Worm (Caenorhabditis elegans): ENCODE results near the gene npr-41.

npr-41 gene

ce11 chrII:11492843-11493242 lies 17.6 kb upstream of the npr-41 start, which contains the start of gene hacl-1:
Gene hacl-1, minus strand, starts transcription at chrII:11492963.
- TF ChIP-seq him-1 (tag; optimal IDR thresholded peaks at IDR 0.05), result no peak
- TF ChIP-seq dao-5 (tag; optimal IDR thresholded peaks at IDR 0.05), result no peak
- TF ChIP-seq W03F9.2 (tag; optimal IDR thresholded peaks at IDR 0.05), result no peak

ce11 chrII:11495307-11495706 lies 15.2 kb upstream of the npr-41 start, which contains the start of the genes ooc-3 and B0334.4:
Gene ooc-3, minus strand, starts transcription at chrII:11495321.
Gene B0334.4, plus strand, starts transcription at chrII:11495692.
- TF ChIP-seq dao-5 (tag; optimal IDR thresholded peaks at IDR 0.05) (no peak), him-1 (tag; optimal IDR thresholded peaks at IDR 0.05) (no peak), W03F9.2 (tag; optimal IDR thresholded peaks at IDR 0.05) (no peak)

ce11 chrII:11495806-11496205 lies 14.7 kb upstream of the npr-41 start:
- TF ChIP-seq him-1 (tag; optimal IDR thresholded peaks at IDR 0.05), result no peak
- TF ChIP-seq W03F9.2 (tag; optimal IDR thresholded peaks at IDR 0.05), result no peak
- TF ChIP-seq dao-5 (tag; optimal IDR thresholded peaks at IDR 0.05), result no peak

ce11 chrII:11496767-11497166 lies 13.7 kb upstream of the npr-41 start, which contains the start of gene emc-5:
Gene emc-5, plus strand, starts transcription at chrII:11496780.
- TF ChIP-seq dao-5 (tag; optimal IDR thresholded peaks at IDR 0.05) (no peak), him-1 (tag; optimal IDR thresholded peaks at IDR 0.05) (no peak), W03F9.2 (tag; optimal IDR thresholded peaks at IDR 0.05) (no peak)

ce11 chrII:11497365-11497764 lies 13.1 kb upstream of the npr-41 start, which contains the start of gene B0334.5:
Gene B0334.5, plus strand, starts transcription at chrII:11497665.
- no peak for TF ChIP-seq dao-5 (tag; optimal IDR thresholded peaks at IDR 0.05)

- TF ChIP-seq W03F9.2 (tag; optimal IDR thresholded peaks at IDR 0.05), result no peak
- no peak for TF ChIP-seq him-1 (tag; optimal IDR thresholded peaks at IDR 0.05)
- TF ChIP-seq dao-5 (tag; optimal IDR thresholded peaks at IDR 0.05), result no peak
These were observed 10.3 kb upstream of the npr-41 start, which contains the start of gene B0334.20 for ce11 chrII:11500198-11500597. Gene B0334.20, minus strand, starts transcription at chrII:11500459.

ce11 chrII:11501956-11502355 lies 8.5 kb upstream of the npr-41 start:
- TF ChIP-seq dao-5 (tag; optimal IDR thresholded peaks at IDR 0.05) (no peak), W03F9.2 (tag; optimal IDR thresholded peaks at IDR 0.05) (no peak), him-1 (tag; optimal IDR thresholded peaks at IDR 0.05) (no peak)

ce11 chrII:11503761-11504160 lies 6.7 kb upstream of the npr-41 start:
- TF ChIP-seq him-1 (tag; optimal IDR thresholded peaks at IDR 0.05), result no peak
- TF ChIP-seq W03F9.2 (tag; optimal IDR thresholded peaks at IDR 0.05), result no peak
- TF ChIP-seq dao-5 (tag; optimal IDR thresholded peaks at IDR 0.05), result no peak

ce11 chrII:11512921-11513320 lies 2.4 kb downstream of the npr-41 start:
- TF ChIP-seq dao-5 (tag; optimal IDR thresholded peaks at IDR 0.05) (no peak), him-1 (tag; optimal IDR thresholded peaks at IDR 0.05) (no peak), W03F9.2 (tag; optimal IDR thresholded peaks at IDR 0.05) (no peak)

- TF ChIP-seq him-1 (tag; optimal IDR thresholded peaks at IDR 0.05) (no peak), dao-5 (tag; optimal IDR thresholded peaks at IDR 0.05) (no peak), W03F9.2 (tag; optimal IDR thresholded peaks at IDR 0.05) (no peak)
These were observed 4.3 kb downstream of the npr-41 start, which contains the start of gene srh-44 for ce11 chrII:11514775-11515174. Gene srh-44, plus strand, starts transcription at chrII:11515075.

ce11 chrII:11518184-11518583 lies 7.7 kb downstream of the npr-41 start, which contains the start of gene B0334.10:
Gene B0334.10, plus strand, starts transcription at chrII:11518484.
- no peak for TF ChIP-seq W03F9.2 (tag; optimal IDR thresholded peaks at IDR 0.05)
- TF ChIP-seq him-1 (tag; optimal IDR thresholded peaks at IDR 0.05), result no peak
- no peak for TF ChIP-seq dao-5 (tag; optimal IDR thresholded peaks at IDR 0.05)

ce11 chrII:11521300-11521699 lies 10.8 kb downstream of the npr-41 start, which contains the start of gene Y62F5A.10:
Gene Y62F5A.10, plus strand, starts transcription at chrII:11521600.
- no peak for TF ChIP-seq W03F9.2 (tag; optimal IDR thresholded peaks at IDR 0.05)
- TF ChIP-seq him-1 (tag; optimal IDR thresholded peaks at IDR 0.05), result no peak
- TF ChIP-seq dao-5 (tag; optimal IDR thresholded peaks at IDR 0.05), result no peak

- no peak for TF ChIP-seq him-1 (tag; optimal IDR thresholded peaks at IDR 0.05)
- TF ChIP-seq dao-5 (tag; optimal IDR thresholded peaks at IDR 0.05), result no peak
- TF ChIP-seq W03F9.2 (tag; optimal IDR thresholded peaks at IDR 0.05), result no peak
These were observed 16.5 kb downstream of the npr-41 start, which contains the start of gene age-1 for ce11 chrII:11526954-11527353. Gene age-1, minus strand, starts transcription at chrII:11527054.

- TF ChIP-seq dao-5 (tag; optimal IDR thresholded peaks at IDR 0.05) (no peak), W03F9.2 (tag; optimal IDR thresholded peaks at IDR 0.05) (no peak)
These were observed 23.2 kb downstream of the npr-41 start, which contains the start of gene mdt-8 for ce11 chrII:11533716-11534115. Gene mdt-8, minus strand, starts transcription at chrII:11533816.
